Worm (Caenorhabditis elegans) whole organism, L1 larva: ENCODE data around the gene Y47D7A.17.

Source experiments
- C16A3.4 ChIP-seq: fragments of 150-350 bp; optimal IDR thresholded peaks from 2 replicates; lab custom pipeline; 2014; ENCODE audit warnings: missing biosample characterization, missing genetic modification characterization
- C34B4.2 ChIP-seq: sonication (generic microtip); optimal IDR thresholded peaks from 2 replicates; lab custom pipeline; 2017; ENCODE audit warnings: mild to moderate bottlenecking, missing genetic modification characterization, missing compliant biosample characterization
- Y116A8C.19 ChIP-seq: sonication (generic microtip); optimal IDR thresholded peaks from 2 replicates; lab custom pipeline; 2016; ENCODE audit warnings: missing compliant biosample characterization, missing genetic modification characterization, borderline replicate concordance
- aha-1 ChIP-seq: fragments of 150-350 bp; optimal IDR thresholded peaks from 2 replicates; lab custom pipeline; 2014; ENCODE audit warnings: missing biosample characterization, missing genetic modification characterization
- aly-2 ChIP-seq: fragments of 150-350 bp; optimal IDR thresholded peaks from 2 replicates; lab custom pipeline; 2014; ENCODE audit warnings: missing biosample characterization, missing genetic modification characterization
- ama-1 ChIP-seq: fragments of 150-350 bp; optimal IDR thresholded peaks from 2 replicates; lab custom pipeline; 2014
- blmp-1 ChIP-seq: fragments of 150-350 bp; optimal IDR thresholded peaks from 2 replicates; lab custom pipeline; 2014; ENCODE audit warnings: missing biosample characterization, missing genetic modification characterization
- ceh-63 ChIP-seq: fragments of 200-800 bp; sonication (Bioruptor generic); optimal IDR thresholded peaks from 2 replicates; lab custom pipeline; 2018; ENCODE audit warnings: mild to moderate bottlenecking, missing genetic modification characterization, missing compliant biosample characterization
- ceh-8 ChIP-seq: fragments of 200-800 bp; sonication (Bioruptor generic); optimal IDR thresholded peaks from 2 replicates; lab custom pipeline; 2018; ENCODE audit warnings: mild to moderate bottlenecking, missing genetic modification characterization, moderate library complexity, missing compliant biosample characterization
- ceh-88 ChIP-seq: fragments of 200-800 bp; sonication (Bioruptor generic); IDR thresholded peaks from 2 replicates; pipeline ENCODE4 v1.3.6; 2022; ENCODE audit warnings: missing genetic modification characterization, missing compliant biosample characterization
- ces-1 ChIP-seq: fragments of 150-350 bp; optimal IDR thresholded peaks from 2 replicates; lab custom pipeline; 2014; ENCODE audit warnings: missing biosample characterization, missing genetic modification reagents, missing genetic modification characterization
- dpl-1 ChIP-seq, 3 experiments: fragments of 150-350 bp in 2 of 3; sonication (generic microtip) in 1 of 3; optimal IDR thresholded peaks; 2 replicates each; lab custom pipeline; 2014 to 2017; ENCODE audit warnings: missing biosample characterization in 3 of 3, missing genetic modification characterization in 3 of 3, missing genetic modification reagents in 3 of 3
- dsc-1 ChIP-seq: sonication (generic microtip); optimal IDR thresholded peaks from 2 replicates; lab custom pipeline; 2016; ENCODE audit warnings: mild to moderate bottlenecking, missing genetic modification characterization, missing compliant biosample characterization
- efl-1 ChIP-seq, 4 experiments: fragments of 150-350 bp; optimal IDR thresholded peaks in 3 of 4; peaks in 1 of 4; 1 replicate in 1 of 4; 2 replicates in 3 of 4; lab custom pipeline; 2014; ENCODE audit warnings: missing biosample characterization in 2 of 4, missing genetic modification characterization in 2 of 4, missing genetic modification reagents in 2 of 4
- efl-3 ChIP-seq: fragments of 200-800 bp; sonication (Bioruptor generic); optimal IDR thresholded peaks from 2 replicates; lab custom pipeline; 2018; ENCODE audit warnings: mild to moderate bottlenecking, missing genetic modification characterization, missing compliant biosample characterization
- elt-3 ChIP-seq, 6 experiments: fragments of 150-350 bp in 1 of 6; sonication (generic microtip); optimal IDR thresholded peaks; 2 replicates each; lab custom pipeline; 2017 to 2018; ENCODE audit warnings: missing biosample characterization in 6 of 6, missing genetic modification characterization in 6 of 6, inconsistent platforms in 1 of 6
- fkh-10 ChIP-seq: sonication (generic microtip); optimal IDR thresholded peaks from 2 replicates; lab custom pipeline; 2017; ENCODE audit warnings: missing biosample characterization, missing genetic modification reagents, missing genetic modification characterization
- fkh-4 ChIP-seq: sonication (generic microtip); optimal IDR thresholded peaks from 2 replicates; lab custom pipeline; 2016; ENCODE audit warnings: missing compliant biosample characterization, missing genetic modification characterization, borderline replicate concordance
- fos-1 ChIP-seq: fragments of 150-350 bp; optimal IDR thresholded peaks from 2 replicates; lab custom pipeline; 2014; ENCODE audit warnings: missing biosample characterization, missing genetic modification characterization
- grh-1 ChIP-seq: fragments of 200-800 bp; sonication (Bioruptor generic); IDR thresholded peaks from 2 replicates; pipeline ENCODE4 v1.3.6; 2022; ENCODE audit warnings: missing genetic modification reagents, missing genetic modification characterization, missing compliant biosample characterization
- hlh-17 ChIP-seq: fragments of 200-800 bp; sonication (Bioruptor generic); optimal IDR thresholded peaks from 2 replicates; lab custom pipeline; 2018; ENCODE audit warnings: missing genetic modification characterization, mild to moderate bottlenecking, missing compliant biosample characterization, moderate library complexity, borderline replicate concordance
- hlh-4 ChIP-seq: sonication (generic microtip); optimal IDR thresholded peaks from 2 replicates; lab custom pipeline; 2016; ENCODE audit warnings: mild to moderate bottlenecking, missing genetic modification characterization, missing compliant biosample characterization
- hpl-2 ChIP-seq: fragments of 150-350 bp; optimal IDR thresholded peaks from 2 replicates; lab custom pipeline; 2014; ENCODE audit warnings: missing biosample characterization, missing genetic modification reagents, missing genetic modification characterization
- lin-13 ChIP-seq: fragments of 150-350 bp; optimal IDR thresholded peaks from 2 replicates; lab custom pipeline; 2014; ENCODE audit warnings: missing biosample characterization, missing genetic modification reagents, missing genetic modification characterization
- lin-14 ChIP-seq: fragments of 200-800 bp; sonication (Bioruptor generic); optimal IDR thresholded peaks from 2 replicates; lab custom pipeline; 2018; ENCODE audit warnings: mild to moderate bottlenecking, missing genetic modification characterization, moderate library complexity, missing compliant biosample characterization
- lin-35 ChIP-seq, 2 experiments: fragments of 150-350 bp; optimal IDR thresholded peaks; 2 replicates each; lab custom pipeline; 2014; ENCODE audit warnings: missing biosample characterization in 2 of 2, missing genetic modification characterization in 2 of 2, missing genetic modification reagents in 2 of 2
- lin-39 ChIP-seq: fragments of 150-350 bp; optimal IDR thresholded peaks from 2 replicates; lab custom pipeline; 2014; ENCODE audit warnings: missing biosample characterization, missing genetic modification reagents, missing genetic modification characterization
- nhr-12 ChIP-seq: sonication (generic microtip); optimal IDR thresholded peaks from 2 replicates; lab custom pipeline; 2017; ENCODE audit warnings: missing biosample characterization, missing genetic modification characterization
- nhr-19 ChIP-seq: fragments of 200-800 bp; sonication (Bioruptor generic); conservative IDR thresholded peaks from 2 replicates; pipeline ENCODE4 v1.3.6; 2022; ENCODE audit warnings: missing genetic modification characterization, missing compliant biosample characterization
- nhr-20 ChIP-seq: sonication (generic microtip); optimal IDR thresholded peaks from 2 replicates; lab custom pipeline; 2016; ENCODE audit warnings: mild to moderate bottlenecking, missing genetic modification characterization, missing compliant biosample characterization
- nhr-237 ChIP-seq: fragments of 150-350 bp; optimal IDR thresholded peaks from 2 replicates; lab custom pipeline; 2014; ENCODE audit warnings: missing biosample characterization, missing genetic modification characterization
- nhr-28 ChIP-seq: fragments of 150-350 bp; optimal IDR thresholded peaks from 2 replicates; lab custom pipeline; 2014; ENCODE audit warnings: missing biosample characterization, missing genetic modification characterization
- nhr-47 ChIP-seq: sonication (generic microtip); optimal IDR thresholded peaks from 2 replicates; lab custom pipeline; 2016; ENCODE audit warnings: mild to moderate bottlenecking, missing genetic modification characterization, moderate library complexity, missing compliant biosample characterization
- nhr-76 ChIP-seq: sonication (generic microtip); optimal IDR thresholded peaks from 2 replicates; lab custom pipeline; 2017; ENCODE audit warnings: missing biosample characterization, missing genetic modification characterization
- nhr-77 ChIP-seq: fragments of 150-350 bp; optimal IDR thresholded peaks from 2 replicates; lab custom pipeline; 2014; ENCODE audit warnings: missing biosample characterization, missing genetic modification characterization
- skn-1 ChIP-seq: fragments of 150-350 bp; optimal IDR thresholded peaks from 2 replicates; lab custom pipeline; 2014; ENCODE audit warnings: missing biosample characterization, missing genetic modification characterization
- snu-23 ChIP-seq: sonication (generic microtip); optimal IDR thresholded peaks from 2 replicates; lab custom pipeline; 2016; ENCODE audit warnings: missing genetic modification characterization, missing compliant biosample characterization
- sox-4 ChIP-seq: sonication (generic microtip); optimal IDR thresholded peaks from 2 replicates; lab custom pipeline; 2016; ENCODE audit warnings: missing genetic modification characterization, missing compliant biosample characterization
- sptf-1 ChIP-seq: fragments of 150-350 bp; optimal IDR thresholded peaks from 2 replicates; lab custom pipeline; 2014; ENCODE audit warnings: missing biosample characterization, missing genetic modification characterization
- tbx-2 ChIP-seq: sonication (generic microtip); optimal IDR thresholded peaks from 2 replicates; lab custom pipeline; 2016; ENCODE audit warnings: missing genetic modification characterization, missing compliant biosample characterization
- unc-30 ChIP-seq: sonication (generic microtip); optimal IDR thresholded peaks from 2 replicates; lab custom pipeline; 2017; ENCODE audit warnings: missing biosample characterization, missing genetic modification characterization
- unc-86 ChIP-seq: sonication (generic microtip); optimal IDR thresholded peaks from 2 replicates; lab custom pipeline; 2016; ENCODE audit warnings: missing genetic modification characterization, missing compliant biosample characterization
- unc-98 ChIP-seq: fragments of 200-800 bp; sonication (Bioruptor generic); IDR thresholded peaks from 2 replicates; pipeline ENCODE4 v1.3.6; 2022; ENCODE audit warnings: missing genetic modification characterization, missing compliant biosample characterization
- vab-15 ChIP-seq: sonication (generic microtip); optimal IDR thresholded peaks from 2 replicates; lab custom pipeline; 2017; ENCODE audit warnings: missing genotype, mild to moderate bottlenecking, missing genetic modification characterization, missing compliant biosample characterization
- zag-1 ChIP-seq: fragments of 150-350 bp; optimal IDR thresholded peaks from 2 replicates; lab custom pipeline; 2014; ENCODE audit warnings: missing biosample characterization, missing genetic modification characterization
- ztf-4 ChIP-seq: fragments of 150-350 bp; optimal IDR thresholded peaks from 2 replicates; lab custom pipeline; 2014; ENCODE audit warnings: missing biosample characterization, missing genetic modification characterization

The Y47D7A.17 gene

ce11 chrV:4421475-4421874 is 9.9 kb upstream of the Y47D7A.17 start, which contains the start of gene skr-14:
skr-14 (minus strand) TSS chrV:4421575.
- TF ChIP-seq unc-86 (no peak), nhr-20 (tag; lab: Kevin White, UChicago) (no peak), ama-1 (no peak), nhr-77 (tag; lab: Kevin White, UChicago) (no peak), Y116A8C.19 (tag; lab: Kevin White, UChicago) (no peak), fos-1 (tag; lab: Kevin White, UChicago) (no peak)

- TF ChIP-seq snu-23 (no peak), C34B4.2 (no peak), lin-13 (GFP tag; lab: Kevin White, UChicago) (no peak), ceh-8 (GFP tag; lab: Kevin White, UChicago) (no peak), C16A3.4 (tag; lab: Kevin White, UChicago) (no peak), skn-1 (tag; lab: Kevin White, UChicago) (no peak), nhr-237 (tag; lab: Kevin White, UChicago) (no peak), tbx-2 (no peak), ces-1 (no peak), vab-15 (tag; lab: Kevin White, UChicago) (no peak), nhr-47 (no peak), unc-86 (no peak)
Observed at ce11 chrV:4419767-4420322, 8.2 kb upstream of the Y47D7A.17 start, which contains the start of the genes Y47D7A.7 and Y47D7A.2. Y47D7A.7 (minus strand) TSS chrV:4419867. Y47D7A.2 (plus strand) TSS chrV:4420272.

ce11 chrV:4418116-4418515 is 6.5 kb upstream of the Y47D7A.17 start, which contains the start of gene Y47D7A.6:
Y47D7A.6 (minus strand) TSS chrV:4418216.
- TF ChIP-seq hpl-2 (GFP tag; lab: Kevin White, UChicago), result no peak
- TF ChIP-seq C34B4.2, result no peak
- no peak for TF ChIP-seq unc-98 (GFP tag; lab: Robert Waterston, UW)
- no peak for TF ChIP-seq lin-39 (tag; lab: Kevin White, UChicago)
- no peak for TF ChIP-seq unc-30 (tag; lab: Kevin White, UChicago)
- no peak for TF ChIP-seq sptf-1
- TF ChIP-seq efl-1 (optimal IDR thresholded peaks at IDR 0.05; lab: Kevin White, UChicago), result no peak
- no peak for TF ChIP-seq efl-1 (GFP tag; optimal IDR thresholded peaks at IDR 0.05 in 1 of 2; lab: Kevin White, UChicago)
- no peak for TF ChIP-seq lin-14
- no peak for TF ChIP-seq ceh-88 (GFP tag; lab: Robert Waterston, UW)
- no peak for TF ChIP-seq fkh-10 (GFP tag; lab: Kevin White, UChicago)
- TF ChIP-seq lin-35 (GFP tag; optimal IDR thresholded peaks at IDR 0.05; lab: Kevin White, UChicago), result no peak
- TF ChIP-seq zag-1 (tag; lab: Kevin White, UChicago), result no peak
- TF ChIP-seq nhr-19 (GFP tag; lab: Robert Waterston, UW), result no peak
- TF ChIP-seq hlh-17 (GFP tag; lab: Kevin White, UChicago), result no peak
- TF ChIP-seq C16A3.4 (tag; lab: Kevin White, UChicago), result no peak
- TF ChIP-seq nhr-28, result no peak
- TF ChIP-seq nhr-237 (tag; lab: Kevin White, UChicago), result no peak

- TF ChIP-seq hlh-4 (tag; lab: Kevin White, UChicago) (no peak), aly-2 (tag; lab: Kevin White, UChicago) (no peak), efl-3 (GFP tag; lab: Kevin White, UChicago) (no peak), lin-35 (GFP tag; optimal IDR thresholded peaks at IDR 0.05; lab: Kevin White, UChicago) (no peak), fkh-4 (no peak), blmp-1 (no peak), dsc-1 (tag; lab: Kevin White, UChicago) (no peak), nhr-12 (tag; lab: Kevin White, UChicago) (no peak), nhr-76 (tag; lab: Kevin White, UChicago) (no peak), ces-1 (no peak), ceh-63 (GFP tag; lab: Kevin White, UChicago) (no peak), dpl-1 (GFP tag; optimal IDR thresholded peaks at IDR 0.05; lab: Kevin White, UChicago) (no peak), aha-1 (tag; lab: Kevin White, UChicago) (no peak), grh-1 (no peak), sox-4 (tag; lab: Kevin White, UChicago) (no peak), ztf-4 (tag; lab: Kevin White, UChicago) (no peak), nhr-47 (no peak), elt-3 (tag; optimal IDR thresholded peaks at IDR 0.05; lab: Kevin White, UChicago) (no peak)
Observed at ce11 chrV:4416710-4417109, 5.1 kb upstream of the Y47D7A.17 start, which contains the start of gene Y47D7A.18. Y47D7A.18 (minus strand) TSS chrV:4416810.
